Worm (Caenorhabditis elegans): ENCODE results near the gene ZK105.5.

ce11 chrV:7681388-7681787 lies 36.1 kb downstream of the ZK105.5 start, which contains the start of gene cyp-33A1:
- no peak for TF ChIP-seq F13C5.2 (tag; optimal IDR thresholded peaks at IDR 0.05)
- no peak for TF ChIP-seq pes-1 (GFP tag; IDR thresholded peaks at IDR 0.05)
- no peak for TF ChIP-seq tra-4 (tag; optimal IDR thresholded peaks at IDR 0.05)
- TF ChIP-seq aly-1 (tag; optimal IDR thresholded peaks at IDR 0.05) = no peak
- TF ChIP-seq ama-1 (optimal IDR thresholded peaks at IDR 0.05) = no peak
- no peak for TF ChIP-seq hnd-1 (tag; optimal IDR thresholded peaks at IDR 0.05)
- TF ChIP-seq B0310.2 (tag; optimal IDR thresholded peaks at IDR 0.05) = no peak
- TF ChIP-seq hmbx-1 (tag; optimal IDR thresholded peaks at IDR 0.05) = no peak
- no peak for TF ChIP-seq ceh-36 (tag; optimal IDR thresholded peaks at IDR 0.05)

Measured in whole organism, early embryonic.